Worm (Caenorhabditis elegans) whole organism, L2 larva: ENCODE data around the gene F17C11.4.
A peak's percentile ranks its signal among the peaks of the same experiment; 100 is the strongest.

Experiments
- C34F6.9 ChIP-seq: fragments of 150-350 bp; optimal IDR thresholded peaks from 2 replicates; lab custom pipeline; 2014; ENCODE audit warnings: missing biosample characterization, missing genetic modification characterization
- F13H6.1 ChIP-seq: sonication (generic microtip); optimal IDR thresholded peaks from 2 replicates; lab custom pipeline; 2016; ENCODE audit warnings: missing genetic modification characterization, missing compliant biosample characterization
- R02D3.7 ChIP-seq: fragments of 150-350 bp; optimal IDR thresholded peaks from 2 replicates; lab custom pipeline; 2014; ENCODE audit warnings: missing biosample characterization, missing genetic modification characterization
- Y55F3AM.14 ChIP-seq: fragments of 200-800 bp; sonication (Bioruptor generic); optimal IDR thresholded peaks from 2 replicates; lab custom pipeline; 2018; ENCODE audit warnings: mild to moderate bottlenecking, missing genetic modification characterization, missing compliant biosample characterization
- ZK546.5 ChIP-seq: sonication (generic microtip); optimal IDR thresholded peaks from 2 replicates; lab custom pipeline; 2017; ENCODE audit warnings: missing biosample characterization, missing genetic modification characterization
- alr-1 ChIP-seq: fragments of 150-350 bp; optimal IDR thresholded peaks from 2 replicates; lab custom pipeline; 2014; ENCODE audit warnings: missing biosample characterization, missing genetic modification characterization
- aly-2 ChIP-seq: fragments of 150-350 bp; optimal IDR thresholded peaks from 2 replicates; lab custom pipeline; 2014; ENCODE audit warnings: missing biosample characterization, missing genetic modification characterization
- ama-1 ChIP-seq: fragments of 150-350 bp; optimal IDR thresholded peaks from 2 replicates; lab custom pipeline; 2018; ENCODE audit warnings: inconsistent platforms
- blmp-1 ChIP-seq: sonication (generic microtip); optimal IDR thresholded peaks from 2 replicates; lab custom pipeline; 2017; ENCODE audit warnings: missing genetic modification characterization, mild to moderate bottlenecking, missing compliant biosample characterization, antibody characterized with exemption, moderate library complexity; ENCODE audit not compliant: insufficient read depth
- ceh-16 ChIP-seq: fragments of 150-350 bp; optimal IDR thresholded peaks from 2 replicates; lab custom pipeline; 2014; ENCODE audit warnings: missing biosample characterization, missing genetic modification characterization
- ceh-82 ChIP-seq: fragments of 150-350 bp; optimal IDR thresholded peaks from 2 replicates; lab custom pipeline; 2014; ENCODE audit warnings: missing biosample characterization, missing genetic modification characterization
- crh-2 ChIP-seq: sonication (generic microtip); optimal IDR thresholded peaks from 2 replicates; lab custom pipeline; 2017; ENCODE audit warnings: missing biosample characterization, missing genetic modification characterization
- dmd-4 ChIP-seq: sonication (generic microtip); optimal IDR thresholded peaks from 2 replicates; lab custom pipeline; 2017; ENCODE audit warnings: missing biosample characterization, missing genetic modification characterization
- egl-27 ChIP-seq: sonication (generic microtip); optimal IDR thresholded peaks from 3 replicates; lab custom pipeline; 2017; ENCODE audit warnings: missing biosample characterization, missing genetic modification reagents, missing genetic modification characterization
- elt-1 ChIP-seq: fragments of 150-350 bp; optimal IDR thresholded peaks from 2 replicates; lab custom pipeline; 2014; ENCODE audit warnings: missing biosample characterization, missing genetic modification characterization
- elt-3 ChIP-seq: sonication (generic microtip); optimal IDR thresholded peaks from 2 replicates; lab custom pipeline; 2017; ENCODE audit warnings: missing biosample characterization, missing genetic modification characterization
- fos-1 ChIP-seq: fragments of 150-350 bp; optimal IDR thresholded peaks from 2 replicates; lab custom pipeline; 2014; ENCODE audit warnings: missing biosample characterization, missing genetic modification characterization
- gmeb-1 ChIP-seq: fragments of 150-350 bp; optimal IDR thresholded peaks from 2 replicates; lab custom pipeline; 2014; ENCODE audit warnings: missing biosample characterization, missing genetic modification characterization
- lin-11 ChIP-seq: fragments of 150-350 bp; sonication (generic microtip); optimal IDR thresholded peaks from 2 replicates; lab custom pipeline; 2014; ENCODE audit warnings: missing biosample characterization, missing genetic modification characterization, inconsistent platforms, mixed read lengths
- lin-13 ChIP-seq: fragments of 150-350 bp; optimal IDR thresholded peaks from 2 replicates; lab custom pipeline; 2014; ENCODE audit warnings: missing biosample characterization, missing genetic modification reagents, missing genetic modification characterization
- lin-39 ChIP-seq: fragments of 150-350 bp; optimal IDR thresholded peaks from 2 replicates; lab custom pipeline; 2014; ENCODE audit warnings: missing biosample characterization, missing genetic modification reagents, missing genetic modification characterization
- lsy-2 ChIP-seq, 2 experiments: fragments of 150-350 bp in 1 of 2; sonication (generic microtip) in 1 of 2; optimal IDR thresholded peaks; 2 replicates each; lab custom pipeline; 2014 to 2017; ENCODE audit warnings: missing biosample characterization in 2 of 2, missing genetic modification characterization in 2 of 2
- mab-5 ChIP-seq: fragments of 150-350 bp; optimal IDR thresholded peaks from 2 replicates; lab custom pipeline; 2014; ENCODE audit warnings: missing biosample characterization, missing genetic modification characterization
- mbf-1 ChIP-seq: sonication (generic microtip); optimal IDR thresholded peaks from 2 replicates; lab custom pipeline; 2017; ENCODE audit warnings: missing biosample characterization, missing genetic modification characterization
- mdl-1 ChIP-seq, 2 experiments: fragments of 150-350 bp in 1 of 2; sonication (generic microtip) in 1 of 2; optimal IDR thresholded peaks; 2 replicates each; lab custom pipeline; 2017; ENCODE audit warnings: missing biosample characterization in 2 of 2, missing genetic modification characterization in 2 of 2
- nhr-10 ChIP-seq: sonication (generic microtip); optimal IDR thresholded peaks from 2 replicates; lab custom pipeline; 2017; ENCODE audit warnings: missing biosample characterization, missing genetic modification characterization
- nhr-11 ChIP-seq: fragments of 150-350 bp; optimal IDR thresholded peaks from 2 replicates; lab custom pipeline; 2014; ENCODE audit warnings: missing biosample characterization, missing genetic modification characterization
- nhr-12 ChIP-seq: fragments of 150-350 bp; optimal IDR thresholded peaks from 2 replicates; lab custom pipeline; 2014; ENCODE audit warnings: missing biosample characterization, missing genetic modification characterization
- nhr-129 ChIP-seq: fragments of 150-350 bp; optimal IDR thresholded peaks from 2 replicates; lab custom pipeline; 2014; ENCODE audit warnings: missing biosample characterization, missing genetic modification characterization
- nhr-21 ChIP-seq: fragments of 150-350 bp; optimal IDR thresholded peaks from 2 replicates; lab custom pipeline; 2014; ENCODE audit warnings: missing biosample characterization, missing genetic modification characterization
- nhr-23 ChIP-seq: fragments of 150-350 bp; optimal IDR thresholded peaks from 2 replicates; lab custom pipeline; 2014; ENCODE audit warnings: missing biosample characterization, missing genetic modification reagents, missing genetic modification characterization
- nhr-237 ChIP-seq: fragments of 150-350 bp; optimal IDR thresholded peaks from 2 replicates; lab custom pipeline; 2014; ENCODE audit warnings: missing biosample characterization, missing genetic modification characterization
- nhr-25 ChIP-seq: fragments of 150-350 bp; sonication (generic microtip); optimal IDR thresholded peaks from 3 replicates; lab custom pipeline; 2014; ENCODE audit warnings: missing biosample characterization, missing genetic modification characterization
- nhr-6 ChIP-seq: fragments of 150-350 bp; optimal IDR thresholded peaks from 2 replicates; lab custom pipeline; 2014; ENCODE audit warnings: missing biosample characterization, missing genetic modification characterization
- nhr-77 ChIP-seq: fragments of 150-350 bp; optimal IDR thresholded peaks from 2 replicates; lab custom pipeline; 2014; ENCODE audit warnings: missing biosample characterization, missing genetic modification characterization
- peb-1 ChIP-seq: fragments of 150-350 bp; optimal IDR thresholded peaks from 2 replicates; lab custom pipeline; 2014; ENCODE audit warnings: missing biosample characterization, missing genetic modification characterization
- sem-4 ChIP-seq: fragments of 150-350 bp; optimal IDR thresholded peaks from 2 replicates; lab custom pipeline; 2014; ENCODE audit warnings: missing biosample characterization, missing genetic modification reagents, missing genetic modification characterization
- skn-1 ChIP-seq: sonication (generic microtip); optimal IDR thresholded peaks from 2 replicates; lab custom pipeline; 2017; ENCODE audit warnings: missing biosample characterization, missing genetic modification characterization
- sma-3 ChIP-seq: sonication (generic microtip); optimal IDR thresholded peaks from 2 replicates; lab custom pipeline; 2016; ENCODE audit warnings: missing genetic modification reagents, missing genetic modification characterization, missing compliant biosample characterization
- sma-9 ChIP-seq, 2 experiments: fragments of 150-350 bp in 1 of 2; sonication (generic microtip) in 1 of 2; optimal IDR thresholded peaks; 2 replicates each; lab custom pipeline; 2014 to 2016; ENCODE audit warnings: missing genetic modification characterization in 2 of 2, mild to moderate bottlenecking in 1 of 2, missing biosample characterization in 1 of 2, missing compliant biosample characterization in 1 of 2, missing genetic modification reagents in 1 of 2, moderate library complexity in 1 of 2
- snpc-4 ChIP-seq: fragments of 150-350 bp; optimal IDR thresholded peaks from 2 replicates; lab custom pipeline; 2014; ENCODE audit warnings: missing biosample characterization, missing genetic modification characterization
- unc-39 ChIP-seq: fragments of 150-350 bp; optimal IDR thresholded peaks from 2 replicates; lab custom pipeline; 2014; ENCODE audit warnings: missing biosample characterization, missing genetic modification characterization
- unc-55 ChIP-seq: fragments of 150-350 bp; sonication (generic microtip); optimal IDR thresholded peaks from 3 replicates; lab custom pipeline; 2014; ENCODE audit warnings: missing biosample characterization, missing genetic modification reagents, missing genetic modification characterization
- unc-62 ChIP-seq: fragments of 150-350 bp; optimal IDR thresholded peaks from 2 replicates; lab custom pipeline; 2014; ENCODE audit warnings: missing biosample characterization, missing genetic modification reagents, missing genetic modification characterization
- zag-1 ChIP-seq: fragments of 150-350 bp; optimal IDR thresholded peaks from 2 replicates; lab custom pipeline; 2014; ENCODE audit warnings: missing biosample characterization, missing genetic modification characterization
- ztf-1 ChIP-seq: fragments of 200-800 bp; sonication (Bioruptor generic); conservative IDR thresholded peaks from 2 replicates; pipeline ENCODE4 v1.3.6; 2022; ENCODE audit warnings: missing genetic modification characterization, missing compliant biosample characterization
- ztf-11 ChIP-seq: sonication (generic microtip); optimal IDR thresholded peaks from 2 replicates; lab custom pipeline; 2017; ENCODE audit warnings: missing biosample characterization, missing genetic modification characterization
- ztf-4 ChIP-seq: fragments of 150-350 bp; optimal IDR thresholded peaks from 2 replicates; lab custom pipeline; 2014; ENCODE audit warnings: missing biosample characterization, missing genetic modification characterization

F17C11.4 gene

DNA sequence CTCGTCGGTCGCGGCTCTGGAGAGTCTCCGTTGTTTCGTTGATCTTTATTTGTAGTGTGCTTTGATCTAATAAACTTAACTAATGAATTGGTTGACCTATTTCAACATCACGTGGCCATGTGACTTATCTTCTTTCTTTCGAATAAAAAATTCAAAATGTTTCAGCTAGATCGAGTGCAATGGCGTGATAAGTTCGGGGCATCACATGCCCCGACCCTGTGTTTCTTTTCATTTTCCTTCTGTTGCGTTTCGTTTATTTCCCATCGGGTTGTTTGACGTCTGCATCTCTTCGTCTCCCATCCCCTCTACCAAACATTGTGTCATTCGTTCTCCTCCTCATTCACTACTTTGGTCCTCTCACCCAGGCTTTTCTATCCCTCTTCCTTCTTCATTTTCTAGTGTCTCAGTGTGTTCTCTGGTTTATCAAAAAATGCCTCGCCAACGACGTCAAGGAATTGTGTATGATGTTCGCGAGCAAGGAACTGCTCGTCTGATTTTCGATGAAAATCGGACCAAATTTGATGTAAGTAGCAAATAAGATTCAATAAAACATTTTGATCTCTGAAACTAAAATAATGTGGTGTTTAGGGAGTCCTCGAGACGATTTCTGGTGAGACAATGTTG, at the start of gene F17C11.4:
Gene F17C11.4, plus strand, starts transcription at position 206 of the 624 bp plus-strand sequence.
- TF ChIP-seq crh-2 (tag; lab: Kevin White, UChicago) = peak; percentile 57
- TF ChIP-seq ztf-4 = peak; percentile 88
- TF ChIP-seq R02D3.7 (tag; lab: Kevin White, UChicago) = no peak
- peak; percentile 39 for TF ChIP-seq mab-5
- peak; percentile 75 for TF ChIP-seq sma-3 (GFP tag; lab: Kevin White, UChicago)
- TF ChIP-seq nhr-10 (tag; lab: Kevin White, UChicago) = no peak
- peak; percentile 88 for TF ChIP-seq ama-1 (lab: Kevin White, UChicago)
- TF ChIP-seq blmp-1 = peak; percentile 76
- peak; percentile 4 for TF ChIP-seq unc-55 (GFP tag; lab: Kevin White, UChicago)
- peak; percentile 72 for TF ChIP-seq nhr-6
- TF ChIP-seq C34F6.9 (tag; lab: Kevin White, UChicago) = peak; percentile 85
- no peak for TF ChIP-seq elt-3
- TF ChIP-seq lin-13 (GFP tag; lab: Kevin White, UChicago) = peak; percentile 59
- TF ChIP-seq F13H6.1 (tag; lab: Kevin White, UChicago) = peak; percentile 91
- peak; percentile 81 for TF ChIP-seq nhr-21 (tag; lab: Kevin White, UChicago)
- no peak for TF ChIP-seq lin-11 (tag; lab: Kevin White, UChicago)
- peak; percentile 96 for TF ChIP-seq sma-9 (GFP tag; optimal IDR thresholded peaks at IDR 0.05; lab: Kevin White, UChicago)
- no peak for TF ChIP-seq sma-9 (tag; optimal IDR thresholded peaks at IDR 0.05; lab: Kevin White, UChicago)
- TF ChIP-seq nhr-129 = peak; percentile 96
- TF ChIP-seq ztf-1 = no peak
- TF ChIP-seq nhr-12 = no peak
- TF ChIP-seq gmeb-1 = peak; percentile 58
- peak; percentile 70 for TF ChIP-seq sem-4
- no peak for TF ChIP-seq ztf-11 (tag; lab: Kevin White, UChicago)
- peak; percentile 28 to 85 for TF ChIP-seq mdl-1 (tag; optimal IDR thresholded peaks at IDR 0.05; lab: Kevin White, UChicago)
- no peak for TF ChIP-seq peb-1
- TF ChIP-seq nhr-23 (tag; lab: Kevin White, UChicago) = no peak
- no peak for TF ChIP-seq unc-62
- peak; percentile 54 for TF ChIP-seq zag-1
- no peak for TF ChIP-seq unc-39 (tag; lab: Kevin White, UChicago)
- TF ChIP-seq nhr-11 (tag; lab: Kevin White, UChicago) = no peak
- peak; percentile 66 for TF ChIP-seq fos-1 (tag; lab: Kevin White, UChicago)
- peak; percentile 48 for TF ChIP-seq snpc-4
- no peak for TF ChIP-seq elt-1
- TF ChIP-seq nhr-25 (tag; lab: Kevin White, UChicago) = peak; percentile 90
- TF ChIP-seq alr-1 = no peak
- TF ChIP-seq skn-1 (tag; lab: Kevin White, UChicago) = no peak
- TF ChIP-seq lin-39 (tag; lab: Kevin White, UChicago) = no peak
- TF ChIP-seq egl-27 (tag; lab: Kevin White, UChicago) = peak; percentile 49
- peak; percentile 86 for TF ChIP-seq Y55F3AM.14
- no peak for TF ChIP-seq ceh-16 (tag; lab: Kevin White, UChicago)
- TF ChIP-seq ceh-82 (tag; lab: Kevin White, UChicago) = no peak
- TF ChIP-seq dmd-4 (tag; lab: Kevin White, UChicago) = no peak
- TF ChIP-seq mbf-1 (tag; lab: Kevin White, UChicago) = no peak
- no peak for TF ChIP-seq ZK546.5 (tag; lab: Kevin White, UChicago)
- TF ChIP-seq nhr-77 = no peak
- TF ChIP-seq nhr-237 = no peak
- no peak for TF ChIP-seq aly-2 (tag; lab: Kevin White, UChicago)
- peak in 1 of 2 experiments; percentile 84 for TF ChIP-seq lsy-2 (tag; optimal IDR thresholded peaks at IDR 0.05; lab: Kevin White, UChicago)
